Worm (Caenorhabditis elegans) whole organism, late embryonic: ENCODE results near the gene K08C7.7.
"Not testable (repeated sequence)": the region's sequence is repeated elsewhere in the genome, so short reads cannot be mapped to it uniquely, and the experiment has no call there.

ENCODE experiments used
- Y22D7AL.16 ChIP-seq: sonication (generic microtip); optimal IDR thresholded peaks from 2 replicates; lab custom pipeline; 2016; ENCODE audit warnings: missing genetic modification characterization, missing compliant biosample characterization
- ceh-24 ChIP-seq: sonication (generic microtip); optimal IDR thresholded peaks from 2 replicates; lab custom pipeline; 2016; ENCODE audit warnings: mild to moderate bottlenecking, missing genetic modification characterization, missing compliant biosample characterization
- elt-2 ChIP-seq: sonication (generic microtip); optimal IDR thresholded peaks from 2 replicates; lab custom pipeline; 2016; ENCODE audit warnings: missing genetic modification reagents, missing genetic modification characterization, missing compliant biosample characterization
- elt-4 ChIP-seq: sonication (generic microtip); optimal IDR thresholded peaks from 2 replicates; lab custom pipeline; 2016; ENCODE audit warnings: missing genetic modification characterization, missing compliant biosample characterization
- pax-1 ChIP-seq: fragments of 150-350 bp; optimal IDR thresholded peaks from 2 replicates; lab custom pipeline; 2014; ENCODE audit warnings: missing biosample characterization, missing genetic modification characterization
- pha-4 ChIP-seq: fragments of 150-350 bp; optimal IDR thresholded peaks from 2 replicates; lab custom pipeline; 2018; ENCODE audit warnings: missing biosample characterization, missing genetic modification reagents, missing genetic modification characterization
- rnt-1 ChIP-seq: sonication (generic microtip); optimal IDR thresholded peaks from 2 replicates; lab custom pipeline; 2016; ENCODE audit warnings: missing genetic modification characterization, missing compliant biosample characterization
- sox-4 ChIP-seq: sonication (generic microtip); optimal IDR thresholded peaks from 2 replicates; lab custom pipeline; 2017; ENCODE audit warnings: mild to moderate bottlenecking, missing genetic modification characterization, inconsistent platforms, missing compliant biosample characterization
- tbx-2 ChIP-seq: sonication (generic microtip); optimal IDR thresholded peaks from 2 replicates; lab custom pipeline; 2016; ENCODE audit warnings: missing genetic modification characterization, missing compliant biosample characterization
- unc-86 ChIP-seq: sonication (generic microtip); optimal IDR thresholded peaks from 2 replicates; lab custom pipeline; 2016; ENCODE audit warnings: missing genetic modification characterization, missing compliant biosample characterization

DNA sequence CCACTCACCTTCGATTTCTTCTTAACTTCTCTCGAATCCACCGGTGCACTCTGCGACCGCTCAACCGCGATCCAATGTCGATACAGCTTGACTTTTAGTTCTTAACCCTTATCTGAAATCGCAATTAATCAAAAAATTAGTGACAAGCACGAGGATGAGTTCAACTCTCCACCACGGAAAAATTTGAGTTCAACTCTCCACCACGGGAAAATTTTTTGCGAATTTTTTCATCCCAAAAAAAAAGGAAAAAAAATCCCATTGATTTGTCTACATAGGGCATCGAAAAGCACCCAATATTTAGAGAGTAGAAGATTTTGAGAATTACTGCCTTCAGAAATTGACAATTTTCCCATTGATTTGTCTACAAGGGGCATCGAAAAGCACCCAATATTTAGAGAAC lies 10.2 kb upstream of the K08C7.7 start, which contains the start of gene glb-19:
- TF ChIP-seq ceh-24; tbx-2 (tag; lab: Kevin White, UChicago); pha-4 (tag; lab: Kevin White, UChicago); Y22D7AL.16 (tag; lab: Kevin White, UChicago); rnt-1 (tag; lab: Kevin White, UChicago); sox-4; unc-86 (tag; lab: Kevin White, UChicago); elt-2 (tag; lab: Kevin White, UChicago); pax-1 (tag; lab: Kevin White, UChicago); elt-4 (tag; lab: Kevin White, UChicago): not testable (repeated sequence)
